Fruit fly (Drosophila melanogaster) whole organism, embryonic: ENCODE data around the gene Pxn.

Source experiments
- Adf1 ChIP-seq: fragments of 200-800 bp; sonication (Bioruptor generic); IDR thresholded peaks from 2 replicates; pipeline ENCODE4 v1.3.6; 2022; ENCODE audit warnings: missing biosample characterization, missing genetic modification characterization
- C15 ChIP-seq: fragments of 200-800 bp; sonication (Bioruptor generic); IDR thresholded peaks from 3 replicates; pipeline ENCODE4 v1.3.6; 2022; ENCODE audit warnings: missing biosample characterization, missing genetic modification characterization
- CG13894 ChIP-seq: fragments of 200-800 bp; sonication (Bioruptor generic); optimal IDR thresholded peaks from 3 replicates; lab custom pipeline; 2018; ENCODE audit warnings: missing biosample characterization, mild to moderate bottlenecking, missing genetic modification characterization, moderate library complexity
- CG14965 ChIP-seq: fragments of 200-800 bp; sonication (Bioruptor generic); optimal IDR thresholded peaks from 2 replicates; lab custom pipeline; 2016; ENCODE audit warnings: missing biosample characterization, missing genetic modification characterization, borderline replicate concordance
- CG17186 ChIP-seq: fragments of 200-800 bp; sonication (Bioruptor generic); optimal IDR thresholded peaks from 3 replicates; lab custom pipeline; 2017; ENCODE audit warnings: missing biosample characterization, missing genetic modification reagents, missing genetic modification characterization
- CG17912 ChIP-seq: fragments of 200-800 bp; sonication (Bioruptor generic); optimal IDR thresholded peaks from 2 replicates; lab custom pipeline; 2018; ENCODE audit warnings: missing biosample characterization, mild to moderate bottlenecking, missing genetic modification characterization
- CG18764 ChIP-seq: fragments of 200-800 bp; sonication (Bioruptor generic); optimal IDR thresholded peaks from 3 replicates; lab custom pipeline; 2016; ENCODE audit warnings: missing biosample characterization, missing genetic modification characterization
- CG30403 ChIP-seq: fragments of 200-800 bp; sonication (Bioruptor generic); optimal IDR thresholded peaks from 3 replicates; lab custom pipeline; 2016; ENCODE audit warnings: missing biosample characterization, missing genetic modification characterization
- CG31441 ChIP-seq: fragments of 200-800 bp; sonication (Bioruptor generic); IDR thresholded peaks from 2 replicates; pipeline ENCODE4 v1.3.6; 2022; ENCODE audit warnings: missing biosample characterization, missing genetic modification characterization
- CG32532 ChIP-seq: fragments of 200-800 bp; sonication (Bioruptor generic); IDR thresholded peaks from 2 replicates; pipeline ENCODE4 v1.3.6; 2022; ENCODE audit warnings: missing biosample characterization, missing genetic modification characterization
- CG3281 ChIP-seq: fragments of 200-800 bp; sonication (Bioruptor generic); optimal IDR thresholded peaks from 3 replicates; lab custom pipeline; 2017; ENCODE audit warnings: missing biosample characterization, mild to moderate bottlenecking, missing genetic modification characterization
- CG3726 ChIP-seq: fragments of 200-800 bp; sonication (Bioruptor generic); IDR thresholded peaks from 3 replicates; pipeline ENCODE4, ENCODE4 v1.3.6; 2022; ENCODE audit warnings: missing biosample characterization, missing genetic modification characterization
- CG4730 ChIP-seq: fragments of 200-800 bp; sonication (Bioruptor generic); IDR thresholded peaks from 2 replicates; pipeline ENCODE4 v1.3.6; 2022; ENCODE audit warnings: missing biosample characterization, missing genetic modification characterization
- CG4854 ChIP-seq: fragments of 200-800 bp; sonication (Bioruptor generic); optimal IDR thresholded peaks from 2 replicates; lab custom pipeline; 2016; ENCODE audit warnings: missing biosample characterization, missing genetic modification characterization, inconsistent platforms
- CG8089 ChIP-seq: fragments of 200-800 bp; sonication (Bioruptor generic); optimal IDR thresholded peaks from 3 replicates; lab custom pipeline; 2016; ENCODE audit warnings: missing biosample characterization, missing genetic modification characterization
- CG9437 ChIP-seq: fragments of 200-800 bp; sonication (Bioruptor generic); optimal IDR thresholded peaks from 2 replicates; lab custom pipeline; 2018; ENCODE audit warnings: missing biosample characterization, mild to moderate bottlenecking, missing genetic modification characterization
- Doc2 ChIP-seq: fragments of 200-800 bp; sonication (Bioruptor generic); IDR thresholded peaks from 2 replicates; pipeline ENCODE4 v1.3.6; 2022; ENCODE audit warnings: missing biosample characterization, missing genetic modification characterization
- Doc3 ChIP-seq: fragments of 200-800 bp; sonication (Bioruptor generic); IDR thresholded peaks from 3 replicates; pipeline ENCODE4 v1.3.6; 2022; ENCODE audit warnings: missing biosample characterization, missing genetic modification characterization; ENCODE audit not compliant: partially characterized antibody
- H15 ChIP-seq: fragments of 200-800 bp; sonication (Bioruptor generic); IDR thresholded peaks from 3 replicates; pipeline ENCODE4 v1.3.6; 2022; ENCODE audit warnings: missing biosample characterization, missing genetic modification characterization
- HHEX ChIP-seq: fragments of 200-800 bp; sonication (Bioruptor generic); optimal IDR thresholded peaks from 3 replicates; lab custom pipeline; 2017; ENCODE audit warnings: missing biosample characterization, mild to moderate bottlenecking, missing genetic modification characterization, missing genetic modification reagents
- HLH4C ChIP-seq: fragments of 200-800 bp; sonication (Bioruptor generic); IDR thresholded peaks from 3 replicates; pipeline ENCODE4 v1.3.6; 2022; ENCODE audit warnings: missing biosample characterization, missing genetic modification characterization; ENCODE audit not compliant: partially characterized antibody
- Hr78 ChIP-seq, 2 experiments: fragments of 200-800 bp in 1 of 2; fragments of >200 bp in 1 of 2; sonication (Bioruptor generic) in 1 of 2; optimal IDR thresholded peaks; 2 replicates each; lab custom pipeline; 2017 to 2019; ENCODE audit warnings: missing biosample characterization in 2 of 2, missing genetic modification characterization in 2 of 2, mild to moderate bottlenecking in 1 of 2, moderate library complexity in 1 of 2
- Meics ChIP-seq: fragments of 200-800 bp; sonication (Bioruptor generic); optimal IDR thresholded peaks from 2 replicates; lab custom pipeline; 2017; ENCODE audit warnings: missing biosample characterization, mild to moderate bottlenecking, missing genetic modification characterization
- Sox102F ChIP-seq: fragments of 200-800 bp; sonication (Bioruptor generic); optimal IDR thresholded peaks from 2 replicates; lab custom pipeline; 2018; ENCODE audit warnings: missing biosample characterization, mild to moderate bottlenecking, missing genetic modification characterization, moderate library complexity
- Usf ChIP-seq: fragments of 200-800 bp; sonication (Bioruptor generic); optimal IDR thresholded peaks from 2 replicates; lab custom pipeline; 2017; ENCODE audit warnings: missing genotype, missing biosample characterization, missing genetic modification characterization
- Xbp1 ChIP-seq: fragments of 200-800 bp; sonication (Bioruptor generic); optimal IDR thresholded peaks from 3 replicates; lab custom pipeline; 2016; ENCODE audit warnings: missing biosample characterization, mild to moderate bottlenecking, missing genetic modification characterization
- al ChIP-seq: fragments of 200-800 bp; sonication (Bioruptor generic); IDR thresholded peaks from 2 replicates; pipeline ENCODE4 v1.3.6; 2022; ENCODE audit warnings: missing biosample characterization, missing genetic modification characterization
- ara ChIP-seq: fragments of 200-800 bp; sonication (Bioruptor generic); IDR thresholded peaks from 2 replicates; pipeline ENCODE4 v1.3.6; 2022; ENCODE audit warnings: missing biosample characterization, missing genetic modification characterization
- bab2 ChIP-seq: fragments of 200-800 bp; sonication (Bioruptor generic); optimal IDR thresholded peaks from 2 replicates; lab custom pipeline; 2016; ENCODE audit warnings: missing biosample characterization, missing genetic modification characterization
- bbx ChIP-seq: fragments of 200-800 bp; sonication (Bioruptor generic); IDR thresholded peaks from 2 replicates; pipeline ENCODE4 v1.3.6; 2022; ENCODE audit warnings: missing biosample characterization, missing genetic modification characterization; ENCODE audit not compliant: partially characterized antibody
- bigmax ChIP-seq: fragments of 200-800 bp; sonication (Bioruptor generic); optimal IDR thresholded peaks from 2 replicates; lab custom pipeline; 2018; ENCODE audit warnings: missing biosample characterization, mild to moderate bottlenecking, missing genetic modification characterization
- cato ChIP-seq: fragments of 200-800 bp; sonication (Bioruptor generic); optimal IDR thresholded peaks from 2 replicates; lab custom pipeline; 2016; ENCODE audit warnings: missing biosample characterization, missing genetic modification characterization, borderline replicate concordance
- disco-r ChIP-seq: fragments of 200-800 bp; sonication (Bioruptor generic); optimal IDR thresholded peaks from 2 replicates; lab custom pipeline; 2016; ENCODE audit warnings: missing biosample characterization, missing genetic modification characterization
- eyg ChIP-seq: fragments of 200-800 bp; sonication (Bioruptor generic); optimal IDR thresholded peaks from 3 replicates; lab custom pipeline; 2016; ENCODE audit warnings: missing biosample characterization, missing genetic modification characterization
- fd96Cb ChIP-seq: fragments of 200-800 bp; sonication (Bioruptor generic); optimal IDR thresholded peaks from 2 replicates; lab custom pipeline; 2018; ENCODE audit warnings: missing biosample characterization, mild to moderate bottlenecking, missing genetic modification characterization, moderate library complexity
- gt ChIP-seq: fragments of 200-800 bp; sonication (Bioruptor generic); IDR thresholded peaks from 2 replicates; pipeline ENCODE4 v1.3.6; 2022; ENCODE audit warnings: missing biosample characterization, missing genetic modification characterization
- hb ChIP-seq: fragments of 200-800 bp; sonication (Bioruptor generic); IDR thresholded peaks from 3 replicates; pipeline ENCODE4 v1.3.6; 2022; ENCODE audit warnings: missing biosample characterization, missing genetic modification characterization; ENCODE audit not compliant: partially characterized antibody
- hbn ChIP-seq: fragments of 200-800 bp; sonication (Bioruptor generic); IDR thresholded peaks from 2 replicates; pipeline ENCODE4 v1.3.6; 2022; ENCODE audit warnings: missing biosample characterization, missing genetic modification characterization; ENCODE audit not compliant: partially characterized antibody
- hth ChIP-seq: fragments of >200 bp; optimal IDR thresholded peaks from 2 replicates; lab custom pipeline; 2017; ENCODE audit warnings: inconsistent platforms
- jing ChIP-seq: fragments of 200-800 bp; sonication (Bioruptor generic); optimal IDR thresholded peaks from 2 replicates; lab custom pipeline; 2018; ENCODE audit warnings: missing biosample characterization, mild to moderate bottlenecking, missing genetic modification characterization
- knrl ChIP-seq: fragments of 200-800 bp; sonication (Bioruptor generic); IDR thresholded peaks from 3 replicates; pipeline ENCODE4 v1.3.6; 2022; ENCODE audit warnings: missing biosample characterization, missing genetic modification characterization; ENCODE audit not compliant: partially characterized antibody
- nerfin-2 ChIP-seq: fragments of 200-800 bp; sonication (Bioruptor generic); IDR thresholded peaks from 2 replicates; pipeline ENCODE4 v1.3.6; 2022; ENCODE audit warnings: missing biosample characterization, missing genetic modification characterization; ENCODE audit not compliant: partially characterized antibody
- nom ChIP-seq: fragments of 200-800 bp; sonication (Bioruptor generic); optimal IDR thresholded peaks from 2 replicates; lab custom pipeline; 2017; ENCODE audit warnings: missing biosample characterization, missing genetic modification characterization, mild to moderate bottlenecking, moderate library complexity, missing genetic modification reagents
- pita ChIP-seq: fragments of 200-800 bp; sonication (Bioruptor generic); optimal IDR thresholded peaks from 2 replicates; lab custom pipeline; 2017; ENCODE audit warnings: missing biosample characterization, mild to moderate bottlenecking, missing genetic modification characterization
- slou ChIP-seq: fragments of 200-800 bp; sonication (Bioruptor generic); optimal IDR thresholded peaks from 3 replicates; lab custom pipeline; 2016; ENCODE audit warnings: missing biosample characterization, missing genetic modification characterization
- ssp ChIP-seq: fragments of 200-800 bp; sonication (Bioruptor generic); IDR thresholded peaks from 2 replicates; pipeline ENCODE4 v1.3.6; 2022; ENCODE audit warnings: missing biosample characterization, missing genetic modification characterization
- tx ChIP-seq: fragments of 200-800 bp; sonication (Bioruptor generic); optimal IDR thresholded peaks from 2 replicates; lab custom pipeline; 2016; ENCODE audit warnings: missing biosample characterization, missing genetic modification characterization
- usp ChIP-seq: fragments of >200 bp; optimal IDR thresholded peaks from 2 replicates; lab custom pipeline; 2017; ENCODE audit warnings: missing biosample characterization, missing genetic modification characterization

Gene Pxn

DNA sequence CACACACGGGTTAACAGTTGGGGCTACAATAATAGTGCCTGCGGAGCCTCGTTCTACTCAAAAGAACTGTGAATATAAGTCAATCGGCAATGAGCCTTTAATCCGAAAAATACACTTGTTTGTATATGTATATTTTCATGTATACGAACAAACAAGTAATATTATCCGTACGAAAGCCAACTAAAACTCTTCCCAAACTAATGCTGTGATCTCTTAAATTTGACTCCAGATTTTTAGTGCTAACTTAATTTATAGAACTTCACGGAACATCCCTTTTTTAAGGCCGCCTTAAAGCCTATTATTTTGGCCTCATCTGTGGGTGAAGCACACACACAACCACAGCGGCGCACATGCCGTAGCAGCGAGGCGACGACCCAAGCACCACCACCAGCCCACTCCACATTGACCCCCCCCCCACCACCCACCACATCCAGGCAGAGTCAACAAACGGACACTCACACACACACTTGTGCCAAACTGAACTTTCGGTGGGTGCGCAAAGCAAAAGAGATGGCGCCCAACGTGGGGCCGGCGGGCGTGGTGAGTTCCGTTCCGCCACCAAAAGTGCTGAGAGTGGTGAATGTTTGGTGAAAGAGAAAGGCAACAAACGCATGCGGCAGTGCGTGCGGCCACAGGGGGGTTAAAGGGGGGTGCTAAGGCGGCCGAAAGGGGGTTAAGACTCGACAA is 45.6 kb downstream of the Pxn start (continued):
- TF ChIP-seq nom (GFP tag; lab: Kevin White, UChicago) (peak; percentile 43), cato (GFP tag; lab: Kevin White, UChicago) (peak; percentile 58), Usf (GFP tag; lab: Kevin White, UChicago) (peak; percentile 44), CG3726 (GFP tag; lab: Robert Waterston, UW) (no peak), pita (GFP tag; lab: Kevin White, UChicago) (no peak), CG17186 (GFP tag; lab: Kevin White, UChicago) (peak; percentile 81), bab2 (GFP tag; lab: Kevin White, UChicago) (peak; percentile 78), CG30403 (GFP tag; lab: Kevin White, UChicago) (peak; percentile 87), fd96Cb (tag; lab: Kevin White, UChicago) (peak; percentile 83), bigmax (GFP tag; lab: Kevin White, UChicago) (no peak), Meics (GFP tag; lab: Kevin White, UChicago) (peak; percentile 88), ara (GFP tag; lab: Robert Waterston, UW) (0 out of 2 replicates have a peak, but pooled peaks have one; percentile 37), nerfin-2 (no peak), CG4730 (peak; percentile 48), CG13894 (peak; percentile 50), eyg (peak; percentile 64), CG3281 (GFP tag; lab: Kevin White, UChicago) (peak; percentile 86), hbn (0 out of 2 replicates have a peak, but pooled peaks have one; percentile 26), HLH4C (GFP tag; lab: Robert Waterston, UW) (no peak), CG4854 (peak; percentile 46), slou (no peak), al (GFP tag; lab: Robert Waterston, UW) (0 out of 2 replicates have a peak, but pooled peaks have one; percentile 46), Sox102F (peak; percentile 83), H15 (GFP tag; lab: Robert Waterston, UW) (peak; percentile 46; the same call in 1 of the 3 replicates), jing (GFP tag; lab: Kevin White, UChicago) (peak; percentile 56), CG18764 (GFP tag; lab: Kevin White, UChicago) (peak; percentile 66), Doc2 (GFP tag; lab: Robert Waterston, UW) (no peak), ssp (GFP tag; lab: Robert Waterston, UW) (peak; percentile 34; the same call in 1 of the 2 replicates), knrl (GFP tag; lab: Robert Waterston, UW) (peak; percentile 13; the same call in 1 of the 3 replicates), C15 (no peak), CG14965 (GFP tag; lab: Kevin White, UChicago) (peak; percentile 13), tx (GFP tag; lab: Kevin White, UChicago) (peak; percentile 61), hth (no peak), CG31441 (GFP tag; lab: Robert Waterston, UW) (peak; percentile 87), Xbp1 (peak; percentile 81), hb (no peak), HHEX (GFP tag; lab: Kevin White, UChicago) (peak; percentile 85), CG17912 (GFP tag; lab: Kevin White, UChicago) (no peak), usp (no peak), CG9437 (peak; percentile 85), CG8089 (GFP tag; lab: Kevin White, UChicago) (peak; percentile 59), disco-r (GFP tag; lab: Kevin White, UChicago) (peak; percentile 76), Doc3 (GFP tag; lab: Robert Waterston, UW) (no peak), CG32532 (GFP tag; lab: Robert Waterston, UW) (peak; percentile 67; the same call in 1 of the 2 replicates), Adf1 (GFP tag; lab: Robert Waterston, UW) (peak; percentile 48), bbx (GFP tag; lab: Robert Waterston, UW) (peak; percentile 36; the same call in 1 of the 2 replicates), gt (GFP tag; lab: Robert Waterston, UW) (peak; percentile 37; the same call in 1 of the 2 replicates), Hr78 (GFP tag; optimal IDR thresholded peaks at IDR 0.05; lab: Kevin White, UChicago) (peak in 1 of 2 experiments; percentile 95)
